Worm (Caenorhabditis elegans) whole organism, young adult: ENCODE results near the gene catp-2.

Experiments used
- F55B11.4 ChIP-seq: sonication (generic microtip); optimal IDR thresholded peaks from 2 replicates; lab custom pipeline; 2016; ENCODE audit warnings: missing compliant biosample characterization, missing genetic modification characterization, borderline replicate concordance; ENCODE audit not compliant: insufficient read depth
- ceh-91 ChIP-seq: fragments of 200-800 bp; sonication (Bioruptor generic); IDR thresholded peaks from 2 replicates; pipeline ENCODE4 v1.3.6; 2022; ENCODE audit warnings: missing genetic modification reagents, missing genetic modification characterization, missing compliant biosample characterization
- die-1 ChIP-seq: sonication (generic microtip); optimal IDR thresholded peaks from 2 replicates; lab custom pipeline; 2016; ENCODE audit warnings: missing genotype, mild to moderate bottlenecking, missing genetic modification characterization, missing compliant biosample characterization
- ets-4 ChIP-seq: fragments of 200-800 bp; sonication (Bioruptor generic); optimal IDR thresholded peaks from 2 replicates; lab custom pipeline; 2018; ENCODE audit warnings: mild to moderate bottlenecking, missing genetic modification characterization, missing compliant biosample characterization
- nhr-90 ChIP-seq: sonication (generic microtip); optimal IDR thresholded peaks from 2 replicates; lab custom pipeline; 2016; ENCODE audit warnings: missing genotype, mild to moderate bottlenecking, missing genetic modification characterization, missing compliant biosample characterization
- unc-62 ChIP-seq: fragments of 150-350 bp; optimal IDR thresholded peaks from 2 replicates; lab custom pipeline; 2014; ENCODE audit warnings: missing biosample characterization, missing genetic modification reagents, missing genetic modification characterization
- ztf-22 ChIP-seq: fragments of 200-800 bp; sonication (Bioruptor generic); optimal IDR thresholded peaks from 2 replicates; lab custom pipeline; 2018; ENCODE audit warnings: mild to moderate bottlenecking, missing genetic modification characterization, moderate library complexity, missing compliant biosample characterization

ce11 chrV:4960686-4961085 is 26.2 kb downstream of the catp-2 start:
- TF ChIP-seq ceh-91 (no peak), ets-4 (GFP tag; lab: Kevin White, UChicago) (no peak), F55B11.4 (no peak), die-1 (tag; lab: Kevin White, UChicago) (no peak), nhr-90 (tag; lab: Kevin White, UChicago) (no peak), unc-62 (GFP tag; lab: Kevin White, UChicago) (no peak), ztf-22 (GFP tag; lab: Kevin White, UChicago) (no peak)
